Worm (Caenorhabditis elegans) whole organism, L1 larva: ENCODE measurements around the gene tomm-70.

Experiments used
- aha-1 ChIP-seq: fragments of 150-350 bp; optimal IDR thresholded peaks from 2 replicates; lab custom pipeline; 2014; ENCODE audit warnings: missing biosample characterization, missing genetic modification characterization
- blmp-1 ChIP-seq: fragments of 150-350 bp; optimal IDR thresholded peaks from 2 replicates; lab custom pipeline; 2014; ENCODE audit warnings: missing biosample characterization, missing genetic modification characterization
- ceh-63 ChIP-seq: fragments of 200-800 bp; sonication (Bioruptor generic); optimal IDR thresholded peaks from 2 replicates; lab custom pipeline; 2018; ENCODE audit warnings: mild to moderate bottlenecking, missing genetic modification characterization, missing compliant biosample characterization
- egl-13 ChIP-seq: sonication (generic microtip); optimal IDR thresholded peaks from 2 replicates; lab custom pipeline; 2016; ENCODE audit warnings: missing genotype, missing genetic modification reagents, missing genetic modification characterization, missing compliant biosample characterization
- elt-3 ChIP-seq, 6 experiments: fragments of 150-350 bp in 1 of 6; sonication (generic microtip); optimal IDR thresholded peaks; 2 replicates each; lab custom pipeline; 2017 to 2018; ENCODE audit warnings: missing biosample characterization in 6 of 6, missing genetic modification characterization in 6 of 6, inconsistent platforms in 1 of 6
- hlh-4 ChIP-seq: sonication (generic microtip); optimal IDR thresholded peaks from 2 replicates; lab custom pipeline; 2016; ENCODE audit warnings: mild to moderate bottlenecking, missing genetic modification characterization, missing compliant biosample characterization
- hpl-2 ChIP-seq: fragments of 150-350 bp; optimal IDR thresholded peaks from 2 replicates; lab custom pipeline; 2014; ENCODE audit warnings: missing biosample characterization, missing genetic modification reagents, missing genetic modification characterization
- lin-13 ChIP-seq: fragments of 150-350 bp; optimal IDR thresholded peaks from 2 replicates; lab custom pipeline; 2014; ENCODE audit warnings: missing biosample characterization, missing genetic modification reagents, missing genetic modification characterization
- lin-14 ChIP-seq: fragments of 200-800 bp; sonication (Bioruptor generic); optimal IDR thresholded peaks from 2 replicates; lab custom pipeline; 2018; ENCODE audit warnings: mild to moderate bottlenecking, missing genetic modification characterization, moderate library complexity, missing compliant biosample characterization
- lsy-2 ChIP-seq, 2 experiments: fragments of 150-350 bp; optimal IDR thresholded peaks; 2 replicates each; lab custom pipeline; 2014; ENCODE audit warnings: missing biosample characterization in 2 of 2, missing genetic modification characterization in 2 of 2
- mef-2 ChIP-seq: fragments of 150-350 bp; optimal IDR thresholded peaks from 2 replicates; lab custom pipeline; 2014; ENCODE audit warnings: missing biosample characterization, missing genetic modification characterization
- mep-1 ChIP-seq: fragments of 150-350 bp; optimal IDR thresholded peaks from 2 replicates; lab custom pipeline; 2014; ENCODE audit warnings: missing biosample characterization, missing genetic modification characterization
- nhr-237 ChIP-seq: fragments of 150-350 bp; optimal IDR thresholded peaks from 2 replicates; lab custom pipeline; 2014; ENCODE audit warnings: missing biosample characterization, missing genetic modification characterization
- nhr-28 ChIP-seq: fragments of 150-350 bp; optimal IDR thresholded peaks from 2 replicates; lab custom pipeline; 2014; ENCODE audit warnings: missing biosample characterization, missing genetic modification characterization
- nhr-47 ChIP-seq: sonication (generic microtip); optimal IDR thresholded peaks from 2 replicates; lab custom pipeline; 2016; ENCODE audit warnings: mild to moderate bottlenecking, missing genetic modification characterization, moderate library complexity, missing compliant biosample characterization
- nhr-71 ChIP-seq: sonication (generic microtip); optimal IDR thresholded peaks from 2 replicates; lab custom pipeline; 2016; ENCODE audit warnings: mild to moderate bottlenecking, missing genetic modification characterization, moderate library complexity, missing compliant biosample characterization
- nhr-76 ChIP-seq: sonication (generic microtip); optimal IDR thresholded peaks from 2 replicates; lab custom pipeline; 2017; ENCODE audit warnings: missing biosample characterization, missing genetic modification characterization
- nhr-84 ChIP-seq: sonication (generic microtip); optimal IDR thresholded peaks from 2 replicates; lab custom pipeline; 2017; ENCODE audit warnings: missing biosample characterization, missing genetic modification characterization
- nhr-85 ChIP-seq: sonication (generic microtip); peaks from one replicate; lab custom pipeline; 2016; ENCODE audit warnings: missing genetic modification characterization, inconsistent platforms, missing compliant biosample characterization
- nhr-90 ChIP-seq: sonication (generic microtip); optimal IDR thresholded peaks from 2 replicates; lab custom pipeline; 2016; ENCODE audit warnings: mild to moderate bottlenecking, missing genetic modification characterization, missing compliant biosample characterization; ENCODE audit not compliant: poor library complexity
- pag-3 ChIP-seq: sonication (generic microtip); optimal IDR thresholded peaks from 2 replicates; lab custom pipeline; 2017; ENCODE audit warnings: missing genetic modification characterization, mild to moderate bottlenecking, missing compliant biosample characterization, antibody characterized with exemption, borderline replicate concordance; ENCODE audit not compliant: insufficient read depth
- skn-1 ChIP-seq: fragments of 150-350 bp; optimal IDR thresholded peaks from 2 replicates; lab custom pipeline; 2014; ENCODE audit warnings: missing biosample characterization, missing genetic modification characterization
- snpc-4 ChIP-seq: fragments of 150-350 bp; optimal IDR thresholded peaks from 2 replicates; lab custom pipeline; 2014; ENCODE audit warnings: missing biosample characterization, missing genetic modification characterization
- snu-23 ChIP-seq: sonication (generic microtip); optimal IDR thresholded peaks from 2 replicates; lab custom pipeline; 2016; ENCODE audit warnings: missing genetic modification characterization, missing compliant biosample characterization
- unc-98 ChIP-seq: fragments of 200-800 bp; sonication (Bioruptor generic); IDR thresholded peaks from 2 replicates; pipeline ENCODE4 v1.3.6; 2022; ENCODE audit warnings: missing genetic modification characterization, missing compliant biosample characterization
- vab-15 ChIP-seq: sonication (generic microtip); optimal IDR thresholded peaks from 2 replicates; lab custom pipeline; 2017; ENCODE audit warnings: missing genotype, mild to moderate bottlenecking, missing genetic modification characterization, missing compliant biosample characterization
- ztf-11 ChIP-seq, 2 experiments: sonication (generic microtip); optimal IDR thresholded peaks; 2 replicates each; lab custom pipeline; 2016 to 2017; ENCODE audit warnings: missing genetic modification characterization in 2 of 2, missing biosample characterization in 1 of 2, missing compliant biosample characterization in 1 of 2
- ztf-4 ChIP-seq: fragments of 150-350 bp; optimal IDR thresholded peaks from 2 replicates; lab custom pipeline; 2014; ENCODE audit warnings: missing biosample characterization, missing genetic modification characterization

Gene tomm-70

ce11 chrIII:8716084-8716483 is 38.5 kb downstream of the tomm-70 start, which contains the start of gene B0303.14:
B0303.14 (minus strand) TSS chrIII:8716184.
- TF ChIP-seq vab-15 (tag; lab: Kevin White, UChicago) (no peak), mep-1 (tag; lab: Kevin White, UChicago) (no peak), nhr-237 (tag; lab: Kevin White, UChicago) (no peak), unc-98 (no peak), hlh-4 (tag; lab: Kevin White, UChicago) (no peak), ztf-4 (tag; lab: Kevin White, UChicago) (no peak)

ce11 chrIII:8712968-8713367 is 41.6 kb downstream of the tomm-70 start:
- peak; percentile 4 for TF ChIP-seq lin-14 (GFP tag; lab: Kevin White, UChicago)
- TF ChIP-seq blmp-1 (tag; lab: Kevin White, UChicago) = peak; percentile 54
- TF ChIP-seq snu-23 (GFP tag; lab: Kevin White, UChicago) = no peak
- TF ChIP-seq aha-1 = no peak
- TF ChIP-seq nhr-28 = no peak
- TF ChIP-seq skn-1 (tag; lab: Kevin White, UChicago) = no peak
- TF ChIP-seq ceh-63 (GFP tag; lab: Kevin White, UChicago) = no peak
- no peak for TF ChIP-seq nhr-90
- no peak for TF ChIP-seq nhr-71 (tag; lab: Kevin White, UChicago)
- TF ChIP-seq egl-13 (tag; lab: Kevin White, UChicago) = no peak
- TF ChIP-seq elt-3 (tag; optimal IDR thresholded peaks at IDR 0.05; lab: Kevin White, UChicago) = peak in 2 of 6 experiments; percentile 1 to 59
- TF ChIP-seq snpc-4 (tag; lab: Kevin White, UChicago) = no peak

- TF ChIP-seq mef-2 (no peak), ztf-4 (tag; lab: Kevin White, UChicago) (no peak), lin-13 (GFP tag; lab: Kevin White, UChicago) (no peak), nhr-47 (no peak), hpl-2 (GFP tag; lab: Kevin White, UChicago) (no peak), nhr-76 (tag; lab: Kevin White, UChicago) (no peak), unc-98 (no peak)
These were observed 44.2 kb downstream of the tomm-70 start, which contains the start of gene B0303.11 for ce11 chrIII:8710310-8710709. B0303.11 (minus strand) TSS chrIII:8710410.

ce11 chrIII:8709735-8710134 is 44.8 kb downstream of the tomm-70 start:
- TF ChIP-seq blmp-1 (tag; lab: Kevin White, UChicago) = peak; percentile 95
- no peak for TF ChIP-seq nhr-84 (tag; lab: Kevin White, UChicago)
- no peak for TF ChIP-seq pag-3 (tag; lab: Kevin White, UChicago)
- TF ChIP-seq lsy-2 (tag; optimal IDR thresholded peaks at IDR 0.05; lab: Kevin White, UChicago) = no peak
- TF ChIP-seq elt-3 (tag; optimal IDR thresholded peaks at IDR 0.05; lab: Kevin White, UChicago) = peak in 1 of 6 experiments; percentile 20
- TF ChIP-seq nhr-85 (tag; lab: Kevin White, UChicago) = peak; percentile 73
- TF ChIP-seq ztf-11 (tag; optimal IDR thresholded peaks at IDR 0.05; lab: Kevin White, UChicago) = no peak
- TF ChIP-seq, all 84 proteins: peak for 3

- TF ChIP-seq hlh-4 (tag; lab: Kevin White, UChicago) = no peak
These were observed 49.8 kb downstream of the tomm-70 start, which contains the start of gene B0303.16 for ce11 chrIII:8704765-8705164. B0303.16 (plus strand) TSS chrIII:8705065.
